Worm (Caenorhabditis elegans) whole organism, young adult: ENCODE measurements around the gene nhr-168.

Experiments
- F57C9.4 ChIP-seq: sonication (generic microtip); optimal IDR thresholded peaks from 2 replicates; lab custom pipeline; 2017; ENCODE audit warnings: mild to moderate bottlenecking, missing genetic modification characterization, missing compliant biosample characterization
- T07F8.4 ChIP-seq: sonication (generic microtip); optimal IDR thresholded peaks from 2 replicates; lab custom pipeline; 2016; ENCODE audit warnings: mild to moderate bottlenecking, missing genetic modification characterization, moderate library complexity, missing compliant biosample characterization
- sea-2 ChIP-seq: fragments of 200-800 bp; sonication (Bioruptor generic); IDR thresholded peaks from 2 replicates; pipeline ENCODE4 v1.3.6; 2022; ENCODE audit warnings: missing genetic modification characterization, missing compliant biosample characterization
- unc-62 ChIP-seq: fragments of 150-350 bp; optimal IDR thresholded peaks from 2 replicates; lab custom pipeline; 2014; ENCODE audit warnings: missing biosample characterization, missing genetic modification reagents, missing genetic modification characterization

ce11 chrV:13288881-13289280 lies 44.8 kb downstream of the nhr-168 start:
- TF ChIP-seq sea-2 (GFP tag; lab: Robert Waterston, UW) (no peak), T07F8.4 (tag; lab: Kevin White, UChicago) (no peak), unc-62 (no peak), F57C9.4 (tag; lab: Kevin White, UChicago) (no peak)
